Fruit fly (Drosophila melanogaster) whole organism, embryonic: Measurements from ENCODE around the gene Mdh2.

Experiments
- Ada2b ChIP-seq: fragments of 200-800 bp; sonication (Bioruptor generic); IDR thresholded peaks from 2 replicates; pipeline ENCODE4 v1.3.6; 2022; ENCODE audit warnings: missing biosample characterization, missing genetic modification characterization
- Antp ChIP-seq: fragments of 200-800 bp; sonication (Bioruptor generic); optimal IDR thresholded peaks from 3 replicates; lab custom pipeline; 2016; ENCODE audit warnings: missing biosample characterization, missing genetic modification characterization
- Bteb2 ChIP-seq: fragments of 200-800 bp; sonication (Bioruptor generic); optimal IDR thresholded peaks from 2 replicates; lab custom pipeline; 2016; ENCODE audit warnings: missing biosample characterization, missing genetic modification characterization
- CG11398 ChIP-seq: fragments of 200-800 bp; sonication (Bioruptor generic); optimal IDR thresholded peaks from 2 replicates; lab custom pipeline; 2016; ENCODE audit warnings: missing biosample characterization, missing genetic modification characterization
- CG11456 ChIP-seq: fragments of 200-800 bp; sonication (Bioruptor generic); IDR thresholded peaks from 3 replicates; pipeline ENCODE4 v1.3.6; 2022; ENCODE audit warnings: missing biosample characterization, missing genetic modification characterization
- CG12071 ChIP-seq: fragments of 200-800 bp; sonication (Bioruptor generic); optimal IDR thresholded peaks from 3 replicates; lab custom pipeline; 2018; ENCODE audit warnings: missing biosample characterization, mild to moderate bottlenecking, missing genetic modification characterization
- CG12219 ChIP-seq: fragments of 200-800 bp; sonication (Bioruptor generic); optimal IDR thresholded peaks from 3 replicates; lab custom pipeline; 2018; ENCODE audit warnings: missing biosample characterization, mild to moderate bottlenecking, missing genetic modification characterization
- CG12236 ChIP-seq: fragments of 200-800 bp; sonication (Bioruptor generic); optimal IDR thresholded peaks from 2 replicates; lab custom pipeline; 2016; ENCODE audit warnings: missing biosample characterization, missing genetic modification characterization
- CG13424 ChIP-seq: fragments of 200-800 bp; sonication (Bioruptor generic); optimal IDR thresholded peaks from 2 replicates; lab custom pipeline; 2019; ENCODE audit warnings: missing biosample characterization, mild to moderate bottlenecking, missing genetic modification characterization, moderate library complexity
- CG13775 ChIP-seq: fragments of 200-800 bp; sonication (Bioruptor generic); optimal IDR thresholded peaks from 3 replicates; lab custom pipeline; 2017; ENCODE audit warnings: missing biosample characterization, mild to moderate bottlenecking, missing genetic modification characterization
- CG15269 ChIP-seq: fragments of 200-800 bp; sonication (Bioruptor generic); optimal IDR thresholded peaks from 2 replicates; lab custom pipeline; 2018; ENCODE audit warnings: missing biosample characterization, mild to moderate bottlenecking, missing genetic modification characterization, moderate library complexity
- CG15479 ChIP-seq: fragments of 200-800 bp; sonication (Bioruptor generic); optimal IDR thresholded peaks from 3 replicates; lab custom pipeline; 2019; ENCODE audit warnings: missing biosample characterization, mild to moderate bottlenecking, missing genetic modification characterization, moderate library complexity
- CG17186 ChIP-seq: fragments of 200-800 bp; sonication (Bioruptor generic); optimal IDR thresholded peaks from 3 replicates; lab custom pipeline; 2017; ENCODE audit warnings: missing biosample characterization, missing genetic modification reagents, missing genetic modification characterization
- CG17612 ChIP-seq: fragments of 200-800 bp; sonication (Bioruptor generic); IDR thresholded peaks from 2 replicates; pipeline ENCODE4 v1.3.6; 2022; ENCODE audit warnings: missing biosample characterization, missing genetic modification characterization
- CG2116 ChIP-seq: fragments of 200-800 bp; sonication (Bioruptor generic); optimal IDR thresholded peaks from 3 replicates; lab custom pipeline; 2018; ENCODE audit warnings: missing biosample characterization, mild to moderate bottlenecking, missing genetic modification characterization
- CG31224 ChIP-seq: fragments of 200-800 bp; sonication (Bioruptor generic); IDR thresholded peaks from 2 replicates; pipeline ENCODE4 v1.3.6; 2022; ENCODE audit warnings: missing biosample characterization, missing genetic modification characterization
- CG3163 ChIP-seq: fragments of 200-800 bp; sonication (Bioruptor generic); optimal IDR thresholded peaks from 3 replicates; lab custom pipeline; 2016; ENCODE audit warnings: missing biosample characterization, missing genetic modification characterization
- CG3847 ChIP-seq: fragments of 200-800 bp; sonication (Bioruptor generic); IDR thresholded peaks from 2 replicates; pipeline ENCODE4 v1.3.6; 2022; ENCODE audit warnings: missing biosample characterization, missing genetic modification characterization
- CG4707 ChIP-seq: fragments of 200-800 bp; sonication (Bioruptor generic); optimal IDR thresholded peaks from 2 replicates; lab custom pipeline; 2018; ENCODE audit warnings: missing biosample characterization, mild to moderate bottlenecking, missing genetic modification characterization, moderate library complexity
- CG6254 ChIP-seq: fragments of 200-800 bp; sonication (Bioruptor generic); optimal IDR thresholded peaks from 3 replicates; lab custom pipeline; 2017; ENCODE audit warnings: mild to moderate bottlenecking, missing biosample characterization, missing genetic modification reagents, missing genetic modification characterization
- CG6813 ChIP-seq: fragments of 200-800 bp; sonication (Bioruptor generic); optimal IDR thresholded peaks from 2 replicates; lab custom pipeline; 2017; ENCODE audit warnings: missing biosample characterization, missing genetic modification characterization, mild to moderate bottlenecking, moderate library complexity, missing genetic modification reagents
- CG9876 ChIP-seq: fragments of 200-800 bp; sonication (Bioruptor generic); optimal IDR thresholded peaks from 2 replicates; lab custom pipeline; 2016; ENCODE audit warnings: missing biosample characterization, missing genetic modification characterization
- CkIIα-i1 ChIP-seq: fragments of 200-800 bp; sonication (Bioruptor generic); IDR thresholded peaks from 2 replicates; pipeline ENCODE4 v1.3.6; 2022; ENCODE audit warnings: missing biosample characterization, missing genetic modification characterization
- Dp ChIP-seq: fragments of 200-800 bp; sonication (Bioruptor generic); optimal IDR thresholded peaks from 2 replicates; lab custom pipeline; 2018; ENCODE audit warnings: missing biosample characterization, mild to moderate bottlenecking, missing genetic modification characterization, moderate library complexity
- ERR ChIP-seq: fragments of 200-800 bp; sonication (Bioruptor generic); optimal IDR thresholded peaks from 2 replicates; lab custom pipeline; 2016; ENCODE audit warnings: missing biosample characterization, missing genetic modification characterization
- Ets65A ChIP-seq: fragments of 200-800 bp; sonication (Bioruptor generic); peaks from one replicate; lab custom pipeline; 2016; ENCODE audit warnings: missing biosample characterization, missing genetic modification characterization
- HmgD ChIP-seq: fragments of 200-800 bp; sonication (Bioruptor generic); optimal IDR thresholded peaks from 3 replicates; lab custom pipeline; 2016; ENCODE audit warnings: missing biosample characterization, missing genetic modification characterization
- Lhr ChIP-seq: fragments of 200-800 bp; sonication (Bioruptor generic); optimal IDR thresholded peaks from 3 replicates; lab custom pipeline; 2017; ENCODE audit warnings: mild to moderate bottlenecking, missing biosample characterization, missing genetic modification reagents, missing genetic modification characterization
- MTF-1 ChIP-seq: fragments of 200-800 bp; sonication (Bioruptor generic); optimal IDR thresholded peaks from 2 replicates; lab custom pipeline; 2018; ENCODE audit warnings: missing biosample characterization, mild to moderate bottlenecking, missing genetic modification characterization, borderline replicate concordance
- Spps ChIP-seq: fragments of 200-800 bp; sonication (Bioruptor generic); optimal IDR thresholded peaks from 2 replicates; lab custom pipeline; 2018; ENCODE audit warnings: missing biosample characterization, mild to moderate bottlenecking, missing genetic modification characterization
- Stat92E ChIP-seq, 3 experiments: fragments of >200 bp in 2 of 3; fragments of 200-800 bp in 1 of 3; sonication (Bioruptor generic) in 1 of 3; optimal IDR thresholded peaks; 2 replicates each; lab custom pipeline; 2017 to 2019; ENCODE audit warnings: missing biosample characterization in 3 of 3, missing genetic modification characterization in 3 of 3, mild to moderate bottlenecking in 1 of 3, moderate library complexity in 1 of 3
- Tbp ChIP-seq: fragments of >200 bp; optimal IDR thresholded peaks from 2 replicates; lab custom pipeline; 2018; ENCODE audit warnings: missing biosample characterization, missing genetic modification characterization
- Usf ChIP-seq: fragments of 200-800 bp; sonication (Bioruptor generic); optimal IDR thresholded peaks from 2 replicates; lab custom pipeline; 2017; ENCODE audit warnings: missing genotype, missing biosample characterization, missing genetic modification characterization
- YL-1 ChIP-seq: fragments of 200-800 bp; sonication (Bioruptor generic); optimal IDR thresholded peaks from 3 replicates; lab custom pipeline; 2017; ENCODE audit warnings: missing biosample characterization, mild to moderate bottlenecking, missing genetic modification characterization
- cato ChIP-seq: fragments of 200-800 bp; sonication (Bioruptor generic); optimal IDR thresholded peaks from 2 replicates; lab custom pipeline; 2016; ENCODE audit warnings: missing biosample characterization, missing genetic modification characterization, borderline replicate concordance
- chinmo ChIP-seq: fragments of 200-800 bp; sonication (Bioruptor generic); IDR thresholded peaks from 4 replicates; pipeline ENCODE4 v1.3.6; 2022; ENCODE audit warnings: missing biosample characterization, missing genetic modification characterization; ENCODE audit not compliant: partially characterized antibody
- ftz-f1 ChIP-seq: fragments of 200-800 bp; sonication (Bioruptor generic); optimal IDR thresholded peaks from 2 replicates; lab custom pipeline; 2016; ENCODE audit warnings: missing biosample characterization, missing genetic modification characterization
- jing ChIP-seq: fragments of 200-800 bp; sonication (Bioruptor generic); optimal IDR thresholded peaks from 2 replicates; lab custom pipeline; 2018; ENCODE audit warnings: missing biosample characterization, mild to moderate bottlenecking, missing genetic modification characterization
- jumu ChIP-seq: fragments of 200-800 bp; sonication (Bioruptor generic); optimal IDR thresholded peaks from 3 replicates; lab custom pipeline; 2016; ENCODE audit warnings: missing biosample characterization, missing genetic modification characterization
- knrl ChIP-seq: fragments of 200-800 bp; sonication (Bioruptor generic); IDR thresholded peaks from 3 replicates; pipeline ENCODE4 v1.3.6; 2022; ENCODE audit warnings: missing biosample characterization, missing genetic modification characterization; ENCODE audit not compliant: partially characterized antibody
- lov ChIP-seq, 2 experiments: fragments of 200-800 bp in 1 of 2; fragments of >200 bp in 1 of 2; sonication (Bioruptor generic) in 1 of 2; IDR thresholded peaks in 1 of 2; optimal IDR thresholded peaks in 1 of 2; 2 replicates in 1 of 2; 3 replicates in 1 of 2; pipeline versions ENCODE4 v1.3.6 to Lab custom; 2017 to 2022; ENCODE audit warnings: missing biosample characterization in 1 of 2, missing genetic modification characterization in 1 of 2
- nom ChIP-seq: fragments of 200-800 bp; sonication (Bioruptor generic); optimal IDR thresholded peaks from 2 replicates; lab custom pipeline; 2017; ENCODE audit warnings: missing biosample characterization, missing genetic modification characterization, mild to moderate bottlenecking, moderate library complexity, missing genetic modification reagents
- odd ChIP-seq: fragments of 200-800 bp; sonication (Bioruptor generic); optimal IDR thresholded peaks from 2 replicates; lab custom pipeline; 2017; ENCODE audit warnings: missing biosample characterization, mild to moderate bottlenecking, missing genetic modification characterization
- ranshi ChIP-seq: fragments of 200-800 bp; sonication (Bioruptor generic); IDR thresholded peaks from 2 replicates; pipeline ENCODE4 v1.3.6; 2022; ENCODE audit warnings: missing biosample characterization, missing genetic modification characterization
- ro ChIP-seq: fragments of 200-800 bp; sonication (Bioruptor generic); IDR thresholded peaks from 2 replicates; pipeline ENCODE4 v1.3.6; 2022; ENCODE audit warnings: missing biosample characterization, missing genetic modification characterization
- salm ChIP-seq: fragments of 200-800 bp; sonication (Bioruptor generic); optimal IDR thresholded peaks from 2 replicates; lab custom pipeline; 2018; ENCODE audit warnings: missing biosample characterization, mild to moderate bottlenecking, missing genetic modification characterization
- sens ChIP-seq: fragments of 200-800 bp; sonication (Bioruptor generic); peaks from one replicate; lab custom pipeline; 2016; ENCODE audit warnings: missing biosample characterization, missing genetic modification characterization
- sqz ChIP-seq: fragments of 200-800 bp; sonication (Bioruptor generic); optimal IDR thresholded peaks from 3 replicates; lab custom pipeline; 2018; ENCODE audit warnings: missing biosample characterization, mild to moderate bottlenecking, missing genetic modification characterization
- tio ChIP-seq: fragments of 200-800 bp; sonication (Bioruptor generic); optimal IDR thresholded peaks from 2 replicates; lab custom pipeline; 2017; ENCODE audit warnings: missing biosample characterization, missing genetic modification characterization, inconsistent platforms
- tup ChIP-seq: fragments of 200-800 bp; sonication (Bioruptor generic); optimal IDR thresholded peaks from 2 replicates; lab custom pipeline; 2016; ENCODE audit warnings: missing biosample characterization, mild to moderate bottlenecking, missing genetic modification characterization, moderate library complexity

The Mdh2 gene

DNA sequence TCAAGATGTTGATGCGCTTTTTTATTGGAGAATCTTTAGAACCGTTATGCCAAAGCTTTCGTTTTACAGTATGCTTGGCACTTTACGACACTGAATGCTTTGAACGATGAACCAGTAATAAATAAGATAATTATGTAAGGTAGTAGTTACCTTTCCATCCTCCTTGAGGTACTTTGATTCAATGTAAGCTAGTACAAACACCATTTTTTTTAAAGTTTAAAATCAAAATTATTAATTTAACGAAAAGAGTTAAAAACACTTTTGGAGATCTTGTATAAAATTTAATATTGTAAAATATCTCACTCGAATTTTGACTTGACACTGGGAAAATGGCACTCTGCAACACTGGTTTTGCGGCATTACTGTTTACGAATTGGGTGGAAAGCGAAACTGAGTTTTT is 40.8 kb upstream of the Mdh2 start, which contains the start of the genes Arp5 and CG7208 (continued):
- TF ChIP-seq chinmo (no peak), CG6254 (peak; percentile 16), Ada2b (peak; percentile 36; the same call in 1 of the 2 replicates), CkIIα-i1 (GFP tag; lab: Robert Waterston, UW) (no peak), CG11398 (GFP tag; lab: Kevin White, UChicago) (no peak), CG6813 (no peak), CG17612 (no peak), sens (peak; percentile 95), Bteb2 (GFP tag; lab: Kevin White, UChicago) (peak; percentile 72), knrl (GFP tag; lab: Robert Waterston, UW) (no peak), jing (no peak), CG2116 (GFP tag; lab: Kevin White, UChicago) (peak; percentile 35), HmgD (GFP tag; lab: Kevin White, UChicago) (no peak), MTF-1 (no peak), nom (GFP tag; lab: Kevin White, UChicago) (no peak), ro (GFP tag; lab: Robert Waterston, UW) (peak; percentile 19; the same call in 1 of the 2 replicates), CG15479 (GFP tag; lab: Kevin White, UChicago) (no peak), CG3163 (GFP tag; lab: Kevin White, UChicago) (peak; percentile 23), CG12236 (GFP tag; lab: Kevin White, UChicago) (no peak), tio (no peak), salm (tag; lab: Kevin White, UChicago) (peak; percentile 5), Stat92E (GFP tag; optimal IDR thresholded peaks at IDR 0.05; lab: Kevin White, UChicago) (no peak), tup (peak; percentile 2), CG31224 (GFP tag; lab: Robert Waterston, UW) (peak; percentile 35; the same call in 1 of the 2 replicates), Spps (tag; lab: Kevin White, UChicago) (peak; percentile 29), CG9876 (GFP tag; lab: Kevin White, UChicago) (no peak), CG12071 (GFP tag; lab: Kevin White, UChicago) (no peak), ftz-f1 (GFP tag; lab: Kevin White, UChicago) (no peak), CG4707 (GFP tag; lab: Kevin White, UChicago) (no peak), CG13424 (tag; lab: Kevin White, UChicago) (peak; percentile 69), CG11456 (GFP tag; lab: Robert Waterston, UW) (0 out of 3 replicates have a peak, but pooled peaks have one; percentile 59), cato (GFP tag; lab: Kevin White, UChicago) (peak; percentile 34), odd (GFP tag; lab: Kevin White, UChicago) (no peak), CG13775 (GFP tag; lab: Kevin White, UChicago) (peak; percentile 78), lov (optimal IDR thresholded peaks at IDR 0.05; lab: Kevin White, UChicago) (no peak), lov (GFP tag; IDR thresholded peaks at IDR 0.05; lab: Robert Waterston, UW) (no peak), Usf (GFP tag; lab: Kevin White, UChicago) (peak; percentile 1), Tbp (GFP tag; lab: Kevin White, UChicago) (no peak), sqz (no peak), Antp (peak; percentile 17), CG15269 (no peak), CG3847 (GFP tag; lab: Robert Waterston, UW) (peak; percentile 81), Ets65A (peak; percentile 90), Lhr (peak; percentile 55), CG17186 (no peak), YL-1 (GFP tag; lab: Kevin White, UChicago) (peak; percentile 53), ranshi (peak; percentile 57), ERR (GFP tag; lab: Kevin White, UChicago) (no peak), Dp (GFP tag; lab: Kevin White, UChicago) (peak; percentile 37), CG12219 (peak; percentile 7), jumu (peak; percentile 49)
